Worm (Caenorhabditis elegans): ENCODE data around the gene glr-2.

DNA sequence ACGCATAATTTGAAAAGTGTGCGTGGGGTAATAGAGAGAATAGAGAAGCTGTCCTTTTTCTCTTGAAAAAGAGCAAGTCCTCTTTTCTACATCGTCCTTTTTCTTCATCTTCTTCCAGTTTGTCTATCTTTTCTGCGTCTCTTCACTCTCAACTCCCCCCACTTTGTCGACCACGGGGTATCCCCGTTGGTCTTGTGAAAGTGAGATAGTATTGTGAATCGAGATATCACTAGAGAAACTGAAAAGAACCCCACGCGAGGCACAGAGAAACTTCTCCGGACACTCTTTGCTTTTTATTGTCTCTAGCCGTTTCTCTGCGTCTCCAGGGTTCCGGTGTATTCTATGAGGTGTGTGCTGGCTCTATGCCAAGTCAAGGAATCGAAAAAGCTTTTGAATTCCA, 10.9 kb upstream of the glr-2 start:
- TF ChIP-seq nhr-25 (tag; optimal IDR thresholded peaks at IDR 0.05) (peak; percentile 92), zag-1 (tag; optimal IDR thresholded peaks at IDR 0.05) (peak; percentile 93)

Data from whole organism, L2 larva.